Worm (Caenorhabditis elegans) whole organism, L4 larva: ENCODE results near the gene srlf-11.

ENCODE experiments used
- ZK546.5 ChIP-seq, 2 experiments: sonication (generic microtip); optimal IDR thresholded peaks; 2 replicates each; lab custom pipeline; 2017; ENCODE audit warnings: missing biosample characterization in 2 of 2, missing genetic modification characterization in 2 of 2
- ceh-28 ChIP-seq: fragments of 150-350 bp; optimal IDR thresholded peaks from 2 replicates; lab custom pipeline; 2014; ENCODE audit warnings: missing biosample characterization, missing genetic modification reagents, missing genetic modification characterization
- daf-12 ChIP-seq: fragments of 150-350 bp; optimal IDR thresholded peaks from 2 replicates; lab custom pipeline; 2014; ENCODE audit warnings: missing biosample characterization, missing genetic modification reagents, missing genetic modification characterization
- dve-1 ChIP-seq: sonication (generic microtip); optimal IDR thresholded peaks from 2 replicates; lab custom pipeline; 2017; ENCODE audit warnings: antibody characterized with exemption, mild to moderate bottlenecking, missing genetic modification characterization, missing compliant biosample characterization; ENCODE audit not compliant: insufficient read depth
- lin-15B ChIP-seq: fragments of 150-350 bp; sonication (generic microtip); optimal IDR thresholded peaks from 3 replicates; lab custom pipeline; 2014; ENCODE audit warnings: missing biosample characterization, missing genetic modification characterization
- lin-39 ChIP-seq: fragments of 150-350 bp; optimal IDR thresholded peaks from 2 replicates; lab custom pipeline; 2014; ENCODE audit warnings: missing biosample characterization, missing genetic modification reagents, missing genetic modification characterization
- nhr-11 ChIP-seq: fragments of 150-350 bp; optimal IDR thresholded peaks from 2 replicates; lab custom pipeline; 2014; ENCODE audit warnings: missing biosample characterization, missing genetic modification characterization
- nhr-6 ChIP-seq: fragments of 150-350 bp; optimal IDR thresholded peaks from 2 replicates; lab custom pipeline; 2014; ENCODE audit warnings: missing biosample characterization, missing genetic modification characterization
- saeg-2 ChIP-seq: fragments of 200-800 bp; sonication (Bioruptor generic); IDR thresholded peaks from 2 replicates; pipeline ENCODE4 v1.3.6; 2022; ENCODE audit warnings: missing genetic modification reagents, missing genetic modification characterization, missing compliant biosample characterization
- zag-1 ChIP-seq: fragments of 150-350 bp; optimal IDR thresholded peaks from 2 replicates; lab custom pipeline; 2014; ENCODE audit warnings: missing biosample characterization, missing genetic modification characterization
- zfp-3 ChIP-seq: fragments of 200-800 bp; sonication (Bioruptor generic); conservative IDR thresholded peaks from 2 replicates; pipeline ENCODE4 v1.3.6; 2022; ENCODE audit warnings: missing genetic modification reagents, missing genetic modification characterization, missing compliant biosample characterization

DNA sequence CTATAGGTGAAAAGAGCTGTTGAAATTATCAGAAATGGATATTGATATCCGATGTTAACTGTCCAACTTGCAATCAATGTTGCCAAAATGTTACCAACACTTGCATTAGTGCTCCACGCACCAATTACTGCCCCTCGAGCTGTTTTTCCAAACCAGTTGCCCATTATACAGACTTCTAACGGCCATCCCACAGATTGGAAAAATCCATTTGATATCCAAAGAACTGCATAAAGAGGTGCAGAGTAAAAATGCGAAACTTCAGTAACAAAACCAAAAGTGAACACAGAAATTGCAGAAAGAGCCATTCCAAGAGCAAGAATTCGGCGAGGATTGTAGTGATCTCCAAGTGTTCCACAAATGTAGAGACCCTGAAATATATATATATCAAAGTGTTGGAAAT lies 31.8 kb downstream of the srlf-11 start:
- TF ChIP-seq nhr-11 (tag; lab: Kevin White, UChicago) (no peak), saeg-2 (GFP tag; lab: Robert Waterston, UW) (no peak), zag-1 (tag; lab: Kevin White, UChicago) (no peak), nhr-6 (tag; lab: Kevin White, UChicago) (no peak), daf-12 (tag; lab: Kevin White, UChicago) (no peak), lin-15B (no peak), ceh-28 (tag; lab: Kevin White, UChicago) (no peak), zfp-3 (GFP tag; lab: Robert Waterston, UW) (no peak), dve-1 (no peak), ZK546.5 (tag; optimal IDR thresholded peaks at IDR 0.05; lab: Kevin White, UChicago) (no peak), lin-39 (tag; lab: Kevin White, UChicago) (no peak)
